Fruit fly (Drosophila melanogaster) whole organism, embryonic: Measurements from ENCODE around the gene Prm.

ENCODE experiments used
- Atf-2 ChIP-seq: fragments of 200-800 bp; sonication (Bioruptor generic); optimal IDR thresholded peaks from 2 replicates; lab custom pipeline; 2016; ENCODE audit warnings: missing biosample characterization, missing genetic modification characterization
- Atf6 ChIP-seq: fragments of 200-800 bp; sonication (Bioruptor generic); IDR thresholded peaks from 2 replicates; pipeline ENCODE4 v1.3.6; 2022; ENCODE audit warnings: missing biosample characterization, missing genetic modification characterization
- Awh ChIP-seq: fragments of 200-800 bp; sonication (Bioruptor generic); IDR thresholded peaks from 2 replicates; pipeline ENCODE4, ENCODE4 v1.3.6; 2022; ENCODE audit warnings: missing biosample characterization, missing genetic modification characterization
- BtbVII ChIP-seq: fragments of 200-800 bp; sonication (Bioruptor generic); optimal IDR thresholded peaks from 3 replicates; lab custom pipeline; 2017; ENCODE audit warnings: missing biosample characterization, mild to moderate bottlenecking, missing genetic modification characterization
- CG10462 ChIP-seq: fragments of 200-800 bp; sonication (Bioruptor generic); optimal IDR thresholded peaks from 2 replicates; lab custom pipeline; 2016; ENCODE audit warnings: missing biosample characterization, missing genetic modification characterization
- CG10543 ChIP-seq: fragments of 200-800 bp; sonication (Bioruptor generic); optimal IDR thresholded peaks from 3 replicates; lab custom pipeline; 2017; ENCODE audit warnings: missing biosample characterization, mild to moderate bottlenecking, missing genetic modification characterization, moderate library complexity
- CG10565 ChIP-seq: fragments of 200-800 bp; sonication (Bioruptor generic); optimal IDR thresholded peaks from 3 replicates; lab custom pipeline; 2016; ENCODE audit warnings: missing biosample characterization, mild to moderate bottlenecking, missing genetic modification characterization
- CG10654 ChIP-seq: fragments of 200-800 bp; sonication (Bioruptor generic); optimal IDR thresholded peaks from 2 replicates; lab custom pipeline; 2016; ENCODE audit warnings: missing biosample characterization, missing genetic modification characterization
- CG13287 ChIP-seq: fragments of 200-800 bp; sonication (Bioruptor generic); IDR thresholded peaks from 2 replicates; pipeline ENCODE4 v1.3.6; 2022; ENCODE audit warnings: missing biosample characterization, missing genetic modification characterization; ENCODE audit not compliant: partially characterized antibody
- CG15601 ChIP-seq: fragments of 200-800 bp; sonication (Bioruptor generic); optimal IDR thresholded peaks from 3 replicates; lab custom pipeline; 2019; ENCODE audit warnings: missing biosample characterization, mild to moderate bottlenecking, missing genetic modification characterization, moderate library complexity
- CG1603 ChIP-seq: fragments of 200-800 bp; sonication (Bioruptor generic); optimal IDR thresholded peaks from 2 replicates; lab custom pipeline; 2019; ENCODE audit warnings: missing biosample characterization, mild to moderate bottlenecking, missing genetic modification characterization, moderate library complexity
- CG16779 ChIP-seq: fragments of 200-800 bp; sonication (Bioruptor generic); IDR thresholded peaks from 2 replicates; pipeline ENCODE4 v1.3.6; 2022; ENCODE audit warnings: missing biosample characterization, missing genetic modification characterization
- CG17385 ChIP-seq: fragments of 200-800 bp; sonication (Bioruptor generic); optimal IDR thresholded peaks from 3 replicates; lab custom pipeline; 2018; ENCODE audit warnings: missing biosample characterization, mild to moderate bottlenecking, missing genetic modification characterization
- CG2202 ChIP-seq: fragments of 200-800 bp; sonication (Bioruptor generic); optimal IDR thresholded peaks from 2 replicates; lab custom pipeline; 2018; ENCODE audit warnings: missing biosample characterization, mild to moderate bottlenecking, missing genetic modification characterization
- CG30431 ChIP-seq: fragments of 200-800 bp; sonication (Bioruptor generic); optimal IDR thresholded peaks from 2 replicates; lab custom pipeline; 2017; ENCODE audit warnings: missing biosample characterization, missing genetic modification characterization
- CG34224 ChIP-seq: fragments of 200-800 bp; sonication (Bioruptor generic); IDR thresholded peaks from 3 replicates; pipeline ENCODE4 v1.3.6; 2022; ENCODE audit warnings: missing biosample characterization, missing genetic modification characterization; ENCODE audit not compliant: partially characterized antibody
- CG3726 ChIP-seq: fragments of 200-800 bp; sonication (Bioruptor generic); IDR thresholded peaks from 3 replicates; pipeline ENCODE4, ENCODE4 v1.3.6; 2022; ENCODE audit warnings: missing biosample characterization, missing genetic modification characterization
- CG6254 ChIP-seq: fragments of 200-800 bp; sonication (Bioruptor generic); optimal IDR thresholded peaks from 3 replicates; lab custom pipeline; 2017; ENCODE audit warnings: mild to moderate bottlenecking, missing biosample characterization, missing genetic modification reagents, missing genetic modification characterization
- CG6791 ChIP-seq: fragments of 200-800 bp; sonication (Bioruptor generic); IDR thresholded peaks from 3 replicates; pipeline ENCODE4 v1.3.6; 2022; ENCODE audit warnings: missing biosample characterization, missing genetic modification characterization; ENCODE audit not compliant: partially characterized antibody
- CG7928 ChIP-seq: fragments of 200-800 bp; sonication (Bioruptor generic); optimal IDR thresholded peaks from 2 replicates; lab custom pipeline; 2017; ENCODE audit warnings: missing biosample characterization, mild to moderate bottlenecking, missing genetic modification characterization
- CTCF ChIP-seq: fragments of 200-800 bp; sonication (Bioruptor generic); optimal IDR thresholded peaks from 2 replicates; lab custom pipeline; 2017; ENCODE audit warnings: missing biosample characterization, mild to moderate bottlenecking, missing genetic modification characterization, moderate library complexity
- Dad ChIP-seq: fragments of 200-800 bp; sonication (Bioruptor generic); optimal IDR thresholded peaks from 3 replicates; lab custom pipeline; 2016; ENCODE audit warnings: missing biosample characterization, missing genetic modification characterization
- Dbx ChIP-seq: fragments of 200-800 bp; sonication (Bioruptor generic); IDR thresholded peaks from 3 replicates; pipeline ENCODE4 v1.3.6; 2022; ENCODE audit warnings: missing biosample characterization, missing genetic modification characterization
- Dll ChIP-seq: fragments of 200-800 bp; sonication (Bioruptor generic); IDR thresholded peaks from 4 replicates; pipeline ENCODE4 v1.3.6; 2022; ENCODE audit warnings: missing biosample characterization, missing genetic modification characterization; ENCODE audit not compliant: partially characterized antibody
- Dref ChIP-seq: fragments of 200-800 bp; sonication (Bioruptor generic); IDR thresholded peaks from 2 replicates; pipeline ENCODE4 v1.3.6; 2022; ENCODE audit warnings: missing biosample characterization, missing genetic modification characterization
- Gsc ChIP-seq: fragments of 200-800 bp; sonication (Bioruptor generic); IDR thresholded peaks from 2 replicates; pipeline ENCODE4 v1.3.6; 2022; ENCODE audit warnings: missing biosample characterization, missing genetic modification characterization
- H2.0 ChIP-seq: fragments of 200-800 bp; sonication (Bioruptor generic); IDR thresholded peaks from 2 replicates; pipeline ENCODE4 v1.3.6; 2022; ENCODE audit warnings: missing biosample characterization, missing genetic modification characterization
- Hr78 ChIP-seq, 2 experiments: fragments of 200-800 bp in 1 of 2; fragments of >200 bp in 1 of 2; sonication (Bioruptor generic) in 1 of 2; optimal IDR thresholded peaks; 2 replicates each; lab custom pipeline; 2017 to 2019; ENCODE audit warnings: missing biosample characterization in 2 of 2, missing genetic modification characterization in 2 of 2, mild to moderate bottlenecking in 1 of 2, moderate library complexity in 1 of 2
- Kr ChIP-seq: fragments of 200-800 bp; sonication (Bioruptor generic); optimal IDR thresholded peaks from 2 replicates; lab custom pipeline; 2017; ENCODE audit warnings: missing biosample characterization, mild to moderate bottlenecking, missing genetic modification characterization
- Max ChIP-seq: fragments of 200-800 bp; sonication (Bioruptor generic); optimal IDR thresholded peaks from 2 replicates; lab custom pipeline; 2016; ENCODE audit warnings: missing biosample characterization, mild to moderate bottlenecking, missing genetic modification characterization
- NK7.1 ChIP-seq: fragments of 200-800 bp; sonication (Bioruptor generic); optimal IDR thresholded peaks from 3 replicates; lab custom pipeline; 2016; ENCODE audit warnings: missing biosample characterization, missing genetic modification characterization
- NfI ChIP-seq: fragments of 200-800 bp; sonication (Bioruptor generic); optimal IDR thresholded peaks from 3 replicates; lab custom pipeline; 2018; ENCODE audit warnings: missing biosample characterization, mild to moderate bottlenecking, missing genetic modification characterization, moderate library complexity
- Oli ChIP-seq: fragments of 200-800 bp; sonication (Bioruptor generic); optimal IDR thresholded peaks from 2 replicates; lab custom pipeline; 2018; ENCODE audit warnings: missing biosample characterization, mild to moderate bottlenecking, missing genetic modification characterization, moderate library complexity
- Opbp ChIP-seq: fragments of 200-800 bp; sonication (Bioruptor generic); IDR thresholded peaks from 3 replicates; pipeline ENCODE4 v1.3.6; 2022; ENCODE audit warnings: missing biosample characterization, missing genetic modification characterization; ENCODE audit not compliant: partially characterized antibody
- Pdp1 ChIP-seq, 2 experiments: fragments of 200-800 bp; sonication (Bioruptor generic); optimal IDR thresholded peaks; 3 replicates each; lab custom pipeline; 2016; ENCODE audit warnings: missing biosample characterization in 2 of 2, missing genetic modification characterization in 2 of 2, mild to moderate bottlenecking in 1 of 2, moderate library complexity in 1 of 2
- TFAM ChIP-seq: fragments of 200-800 bp; sonication (Bioruptor generic); optimal IDR thresholded peaks from 2 replicates; lab custom pipeline; 2017; ENCODE audit warnings: missing biosample characterization, missing genetic modification characterization, inconsistent platforms
- Tbp ChIP-seq: fragments of >200 bp; optimal IDR thresholded peaks from 2 replicates; lab custom pipeline; 2018; ENCODE audit warnings: missing biosample characterization, missing genetic modification characterization
- caup ChIP-seq: fragments of 200-800 bp; sonication (Bioruptor generic); optimal IDR thresholded peaks from 3 replicates; lab custom pipeline; 2017; ENCODE audit warnings: missing biosample characterization, mild to moderate bottlenecking, missing genetic modification characterization, moderate library complexity; ENCODE audit not compliant: severe bottlenecking
- ci ChIP-seq: fragments of 200-800 bp; sonication (Bioruptor generic); IDR thresholded peaks from 3 replicates; pipeline ENCODE4 v1.3.6; 2022; ENCODE audit warnings: missing biosample characterization, missing genetic modification characterization
- dysf ChIP-seq: fragments of 200-800 bp; sonication (Bioruptor generic); IDR thresholded peaks from 3 replicates; pipeline ENCODE4 v1.3.6; 2022; ENCODE audit warnings: missing biosample characterization, missing genetic modification characterization
- fd96Cb ChIP-seq: fragments of 200-800 bp; sonication (Bioruptor generic); optimal IDR thresholded peaks from 2 replicates; lab custom pipeline; 2018; ENCODE audit warnings: missing biosample characterization, mild to moderate bottlenecking, missing genetic modification characterization, moderate library complexity
- gcm ChIP-seq: fragments of 200-800 bp; sonication (Bioruptor generic); optimal IDR thresholded peaks from 2 replicates; lab custom pipeline; 2019; ENCODE audit warnings: missing biosample characterization, mild to moderate bottlenecking, missing genetic modification characterization, moderate library complexity
- gem ChIP-seq: fragments of 200-800 bp; sonication (Bioruptor generic); optimal IDR thresholded peaks from 2 replicates; lab custom pipeline; 2019; ENCODE audit warnings: missing biosample characterization, mild to moderate bottlenecking, missing genetic modification characterization, moderate library complexity
- pfk ChIP-seq: fragments of 200-800 bp; sonication (Bioruptor generic); optimal IDR thresholded peaks from 2 replicates; lab custom pipeline; 2018; ENCODE audit warnings: missing biosample characterization, mild to moderate bottlenecking, missing genetic modification characterization, moderate library complexity
- pnt ChIP-seq: fragments of 200-800 bp; sonication (Bioruptor generic); optimal IDR thresholded peaks from 3 replicates; lab custom pipeline; 2016; ENCODE audit warnings: missing biosample characterization, missing genetic modification characterization
- psq ChIP-seq: fragments of 200-800 bp; sonication (Bioruptor generic); optimal IDR thresholded peaks from 2 replicates; lab custom pipeline; 2017; ENCODE audit warnings: missing biosample characterization, missing genetic modification characterization
- ranshi ChIP-seq: fragments of 200-800 bp; sonication (Bioruptor generic); IDR thresholded peaks from 2 replicates; pipeline ENCODE4 v1.3.6; 2022; ENCODE audit warnings: missing biosample characterization, missing genetic modification characterization
- sr ChIP-seq: fragments of 200-800 bp; sonication (Bioruptor generic); IDR thresholded peaks from 3 replicates; pipeline ENCODE4 v1.3.6; 2022; ENCODE audit warnings: missing biosample characterization, missing genetic modification characterization
- tap ChIP-seq: fragments of 200-800 bp; optimal IDR thresholded peaks from 3 replicates; lab custom pipeline; 2019; ENCODE audit warnings: missing biosample characterization, mild to moderate bottlenecking, missing genetic modification characterization, moderate library complexity
- trem ChIP-seq: fragments of 200-800 bp; optimal IDR thresholded peaks from 3 replicates; lab custom pipeline; 2019; ENCODE audit warnings: missing biosample characterization, mild to moderate bottlenecking, missing genetic modification characterization, moderate library complexity
- wor ChIP-seq: fragments of 200-800 bp; sonication (Bioruptor generic); IDR thresholded peaks from 2 replicates; pipeline ENCODE4 v1.3.6; 2022; ENCODE audit warnings: missing biosample characterization, missing genetic modification characterization

The Prm gene

DNA sequence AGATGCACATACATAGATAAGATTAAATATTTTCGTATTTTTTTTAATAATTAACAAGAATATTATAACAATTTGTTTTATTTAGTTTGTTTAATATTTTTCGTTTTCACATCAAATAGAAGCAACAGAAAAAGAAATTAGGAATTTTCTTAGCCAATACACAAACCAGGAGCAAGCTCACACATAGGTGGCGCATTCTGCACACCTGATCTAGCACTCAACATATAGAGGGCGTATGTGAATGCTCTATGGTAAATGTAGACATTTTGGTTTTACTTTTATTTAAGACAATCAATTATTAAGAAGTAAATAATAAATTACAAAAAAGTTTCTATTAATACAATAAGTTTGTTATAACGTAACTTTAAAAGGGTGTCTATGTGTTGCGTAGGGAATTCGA, 3.7 kb upstream of the Prm start (continued):
- no peak for TF ChIP-seq CG13287
- TF ChIP-seq H2.0 (GFP tag; lab: Robert Waterston, UW) = peak; percentile 26; the same call in 1 of the 2 replicates
- TF ChIP-seq CG16779 (GFP tag; lab: Robert Waterston, UW) = no peak
- TF ChIP-seq Max = no peak
- no peak for TF ChIP-seq CG10654
- no peak for TF ChIP-seq pfk
- TF ChIP-seq Dref (GFP tag; lab: Robert Waterston, UW) = no peak
- no peak for TF ChIP-seq ranshi (GFP tag; lab: Robert Waterston, UW)
- TF ChIP-seq Opbp (GFP tag; lab: Robert Waterston, UW) = no peak
- no peak for TF ChIP-seq CG10565 (GFP tag; lab: Kevin White, UChicago)
- no peak for TF ChIP-seq tap (tag; lab: Kevin White, UChicago)
- no peak for TF ChIP-seq NK7.1
- TF ChIP-seq CG6254 = no peak
- peak; percentile 19 for TF ChIP-seq pnt (GFP tag; lab: Kevin White, UChicago)
- no peak for TF ChIP-seq Kr
- no peak for TF ChIP-seq Awh (GFP tag; lab: Robert Waterston, UW)
- TF ChIP-seq CG1603 (tag; lab: Kevin White, UChicago) = peak; percentile 38
- no peak for TF ChIP-seq sr (GFP tag; lab: Robert Waterston, UW)
- TF ChIP-seq Gsc (GFP tag; lab: Robert Waterston, UW) = no peak
- TF ChIP-seq CG10543 (GFP tag; lab: Kevin White, UChicago) = no peak
- no peak for TF ChIP-seq Oli (tag; lab: Kevin White, UChicago)
- peak; percentile 98 for TF ChIP-seq CTCF
- peak; percentile 17 for TF ChIP-seq CG30431 (GFP tag; lab: Kevin White, UChicago)
- no peak for TF ChIP-seq caup (GFP tag; lab: Kevin White, UChicago)
- peak; percentile 32 for TF ChIP-seq NfI (GFP tag; lab: Kevin White, UChicago)
- TF ChIP-seq wor (GFP tag; lab: Robert Waterston, UW) = no peak
- no peak for TF ChIP-seq gcm (GFP tag; lab: Kevin White, UChicago)
- TF ChIP-seq psq = no peak
- TF ChIP-seq trem (tag; lab: Kevin White, UChicago) = peak; percentile 18
- TF ChIP-seq fd96Cb = no peak
- TF ChIP-seq Dbx (GFP tag; lab: Robert Waterston, UW) = peak; percentile 58; the same call in 2 of the 3 replicates
- TF ChIP-seq gem (tag; lab: Kevin White, UChicago) = peak; percentile 19
- no peak for TF ChIP-seq Atf6 (GFP tag; lab: Robert Waterston, UW)
- no peak for TF ChIP-seq TFAM (GFP tag; lab: Kevin White, UChicago)
- TF ChIP-seq Hr78 (GFP tag; optimal IDR thresholded peaks at IDR 0.05; lab: Kevin White, UChicago) = no peak
- TF ChIP-seq CG6791 = 0 out of 3 replicates have a peak, but pooled peaks have one; percentile 47
- no peak for TF ChIP-seq Atf-2 (GFP tag; lab: Kevin White, UChicago)
- TF ChIP-seq CG7928 (GFP tag; lab: Kevin White, UChicago) = no peak
- TF ChIP-seq dysf (GFP tag; lab: Robert Waterston, UW) = peak; percentile 53; the same call in 2 of the 3 replicates
- TF ChIP-seq Dll = no peak
- no peak for TF ChIP-seq ci (GFP tag; lab: Robert Waterston, UW)
- no peak for TF ChIP-seq CG17385 (GFP tag; lab: Kevin White, UChicago)
- TF ChIP-seq Dad (GFP tag; lab: Kevin White, UChicago) = no peak
- no peak for TF ChIP-seq BtbVII (GFP tag; lab: Kevin White, UChicago)
- no peak for TF ChIP-seq CG2202 (tag; lab: Kevin White, UChicago)
- no peak for TF ChIP-seq CG10462 (GFP tag; lab: Kevin White, UChicago)
- TF ChIP-seq Pdp1 (GFP tag; optimal IDR thresholded peaks at IDR 0.05; lab: Kevin White, UChicago) = no peak
- no peak for TF ChIP-seq CG3726 (GFP tag; lab: Robert Waterston, UW)
- TF ChIP-seq CG34224 (GFP tag; lab: Robert Waterston, UW) = no peak
- TF ChIP-seq CG15601 (tag; lab: Kevin White, UChicago) = no peak
- no peak for TF ChIP-seq Tbp
